Worm (Caenorhabditis elegans): Measurements from ENCODE around the gene srt-14.

ce11 chrV:4242431-4242830, 13.9 kb downstream of the srt-14 start, which contains the start of gene srt-12:
- TF ChIP-seq rpc-1 (optimal IDR thresholded peaks at IDR 0.05) (no peak), rpc-1 (tag; optimal IDR thresholded peaks at IDR 0.05) (no peak), ztf-18 (tag; optimal IDR thresholded peaks at IDR 0.05) (no peak), Y79H2A.3 (GFP tag; conservative IDR thresholded peaks at IDR 0.05) (no peak), him-1 (tag; optimal IDR thresholded peaks at IDR 0.05) (no peak), lin-35 (GFP tag; optimal IDR thresholded peaks at IDR 0.05) (no peak), nfya-1 (tag; optimal IDR thresholded peaks at IDR 0.05; ENCODE audit: borderline replicate concordance, insufficient read depth) (no peak), snpc-4 (GFP tag; optimal IDR thresholded peaks at IDR 0.05) (no peak), snpc-4 (tag; optimal IDR thresholded peaks at IDR 0.05) (no peak)
